Fruit fly (Drosophila melanogaster): ENCODE results near the gene elg1.

Gene elg1

DNA sequence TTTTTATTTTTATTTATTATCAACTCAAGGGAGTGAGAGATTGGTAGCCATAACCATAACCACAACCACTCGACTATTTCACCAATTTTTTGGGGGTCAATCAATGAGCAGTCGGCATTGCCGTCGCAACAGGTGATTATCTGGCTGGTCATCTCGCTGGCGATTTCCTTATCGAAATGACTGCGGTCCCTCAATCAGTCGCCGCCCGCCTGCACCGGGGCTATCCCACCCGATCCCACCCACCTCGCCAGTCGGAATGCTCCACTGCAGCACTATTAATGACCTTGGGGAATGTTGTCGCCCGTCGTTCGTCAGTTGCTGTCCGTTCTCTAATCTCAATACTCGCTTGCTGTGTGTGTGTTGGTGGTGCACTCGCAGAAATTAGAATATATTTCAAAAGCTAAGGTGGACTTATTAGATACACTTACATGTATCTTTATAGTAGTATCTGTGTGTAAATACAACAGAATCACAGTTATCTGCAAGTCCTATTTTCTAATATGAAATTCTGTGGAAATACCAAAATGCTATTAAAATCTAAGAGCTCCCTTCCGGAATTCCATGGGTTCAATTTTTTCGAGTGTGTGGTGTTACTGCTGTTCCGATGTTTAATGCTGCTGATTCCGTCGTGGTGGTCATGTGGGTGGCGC is 28.7 kb downstream of the elg1 start (continued):
- TF ChIP-seq Dll (GFP tag; IDR thresholded peaks at IDR 0.05; ENCODE audit: partially characterized antibody) (no peak), CG1603 (tag; optimal IDR thresholded peaks at IDR 0.05) (peak; percentile 51), CG13123 (GFP tag; optimal IDR thresholded peaks at IDR 0.05) (no peak), CG4360 (GFP tag; IDR thresholded peaks at IDR 0.05) (no peak), btn (GFP tag; optimal IDR thresholded peaks at IDR 0.05) (no peak), CG7963 (GFP tag; IDR thresholded peaks at IDR 0.05; ENCODE audit: partially characterized antibody) (no peak), ttk (GFP tag; IDR thresholded peaks at IDR 0.05) (no peak), Xrp1 (GFP tag; IDR thresholded peaks at IDR 0.05) (peak; percentile 45; the same call in 1 of the 2 replicates), Aef1 (GFP tag; IDR thresholded peaks at IDR 0.05) (no peak), Neu2 (GFP tag; optimal IDR thresholded peaks at IDR 0.05; ENCODE audit: borderline replicate concordance) (no peak), B-H2 (GFP tag; optimal IDR thresholded peaks at IDR 0.05) (peak; percentile 52), sens (GFP tag) (peak; percentile 83), klu (GFP tag; IDR thresholded peaks at IDR 0.05) (peak; percentile 59), Asciz (GFP tag; optimal IDR thresholded peaks at IDR 0.05) (peak; percentile 35), Eip74EF (GFP tag; optimal IDR thresholded peaks at IDR 0.05) (peak in 1 of 2 experiments; percentile 25), CG14710 (tag; optimal IDR thresholded peaks at IDR 0.05) (peak; percentile 13), twi (tag; optimal IDR thresholded peaks at IDR 0.05) (peak; percentile 7), sqz (GFP tag; optimal IDR thresholded peaks at IDR 0.05) (no peak), Nf-YC (tag; optimal IDR thresholded peaks at IDR 0.05) (peak; percentile 41), CG33557 (GFP tag; optimal IDR thresholded peaks at IDR 0.05) (no peak), Mad (GFP tag; optimal IDR thresholded peaks at IDR 0.05) (peak; percentile 5), CG10565 (GFP tag; optimal IDR thresholded peaks at IDR 0.05) (no peak), MBD-R2 (GFP tag; IDR thresholded peaks at IDR 0.05) (peak; percentile 38; the same call in 1 of the 2 replicates), insv (GFP tag; optimal IDR thresholded peaks at IDR 0.05) (no peak), fd64A (GFP tag; optimal IDR thresholded peaks at IDR 0.05) (no peak), CG3847 (GFP tag; IDR thresholded peaks at IDR 0.05) (peak; percentile 66), CG34376 (GFP tag; optimal IDR thresholded peaks at IDR 0.05) (peak; percentile 47), CG6683 (GFP tag; optimal IDR thresholded peaks at IDR 0.05) (peak; percentile 30), CG1647 (GFP tag; optimal IDR thresholded peaks at IDR 0.05) (no peak), Sry-δ (GFP tag; optimal IDR thresholded peaks at IDR 0.05) (peak; percentile 3), exex (tag; optimal IDR thresholded peaks at IDR 0.05) (no peak), ham (GFP tag; IDR thresholded peaks at IDR 0.05) (no peak; the same call in 1 of the 2 replicates), CG10431 (GFP tag; optimal IDR thresholded peaks at IDR 0.05) (no peak), Six4 (GFP tag; optimal IDR thresholded peaks at IDR 0.05) (no peak), shn (GFP tag; optimal IDR thresholded peaks at IDR 0.05) (peak; percentile 73), CG7745 (tag; optimal IDR thresholded peaks at IDR 0.05) (no peak), CG4404 (GFP tag; IDR thresholded peaks at IDR 0.05) (peak; percentile 10; the same call in 1 of the 2 replicates), org-1 (GFP tag; optimal IDR thresholded peaks at IDR 0.05) (peak; percentile 74), Drgx (GFP tag; IDR thresholded peaks at IDR 0.05) (no peak), sna (GFP tag; IDR thresholded peaks at IDR 0.05; ENCODE audit: partially characterized antibody) (no peak), gem (tag; optimal IDR thresholded peaks at IDR 0.05) (peak; percentile 81), emc (GFP tag; optimal IDR thresholded peaks at IDR 0.05) (peak; percentile 16), CG17612 (GFP tag; IDR thresholded peaks at IDR 0.05) (no peak), mam (GFP tag; optimal IDR thresholded peaks at IDR 0.05) (peak; percentile 77), mirr (GFP tag; optimal IDR thresholded peaks at IDR 0.05) (peak; percentile 53), CG12942 (GFP tag; optimal IDR thresholded peaks at IDR 0.05) (peak; percentile 35), CG8765 (GFP tag; IDR thresholded peaks at IDR 0.05) (no peak), fd3F (GFP tag; optimal IDR thresholded peaks at IDR 0.05) (peak; percentile 70), Awh (GFP tag; IDR thresholded peaks at IDR 0.05) (no peak), ci (GFP tag; IDR thresholded peaks at IDR 0.05) (no peak)
